Fruit fly (Drosophila melanogaster): ENCODE data around the gene CG9265.

The CG9265 gene

dm6 chr2L:21115687-21116086 lies 44.4 kb upstream of the CG9265 start:
- TF ChIP-seq CG2199 (GFP tag; IDR thresholded peaks at IDR 0.05) (peak; percentile 97), CG18764 (GFP tag; optimal IDR thresholded peaks at IDR 0.05) (no peak)

dm6 chr2L:21113546-21113945 lies 42.2 kb upstream of the CG9265 start:
- TF ChIP-seq sens (GFP tag) (peak; percentile 59), vfl (GFP tag; optimal IDR thresholded peaks at IDR 0.05) (no peak)

- no peak for TF ChIP-seq dm (GFP tag; optimal IDR thresholded peaks at IDR 0.05)
- no peak for TF ChIP-seq ind (GFP tag; optimal IDR thresholded peaks at IDR 0.05)
- TF ChIP-seq CG30403 (GFP tag; optimal IDR thresholded peaks at IDR 0.05) = no peak
- TF ChIP-seq sr (GFP tag; IDR thresholded peaks at IDR 0.05) = no peak
- TF ChIP-seq Adf1 (GFP tag; IDR thresholded peaks at IDR 0.05) = no peak
- TF ChIP-seq seq (GFP tag; IDR thresholded peaks at IDR 0.05) = no peak
- no peak for TF ChIP-seq Hey (tag; optimal IDR thresholded peaks at IDR 0.05)
- no peak for TF ChIP-seq kay (GFP tag; optimal IDR thresholded peaks at IDR 0.05)
- TF ChIP-seq MTF-1 (GFP tag; optimal IDR thresholded peaks at IDR 0.05; ENCODE audit: borderline replicate concordance) = no peak
- TF ChIP-seq twi (tag; optimal IDR thresholded peaks at IDR 0.05) = peak; percentile 26
- TF ChIP-seq CG15601 (tag; optimal IDR thresholded peaks at IDR 0.05) = no peak
- 0 out of 2 replicates have a peak, but pooled peaks have one; percentile 9 for TF ChIP-seq Xrp1 (GFP tag; IDR thresholded peaks at IDR 0.05)
- TF ChIP-seq CG1792 (GFP tag; optimal IDR thresholded peaks at IDR 0.05) = no peak
- peak; percentile 57; the same call in 1 of the 3 replicates for TF ChIP-seq CG2199 (GFP tag; IDR thresholded peaks at IDR 0.05)
- TF ChIP-seq CG15696 (tag; optimal IDR thresholded peaks at IDR 0.05) = peak; percentile 50
- TF ChIP-seq D19A (tag; optimal IDR thresholded peaks at IDR 0.05) = peak; percentile 65
- no peak for TF ChIP-seq gce (GFP tag; IDR thresholded peaks at IDR 0.05)
- no peak for TF ChIP-seq sob (GFP tag; IDR thresholded peaks at IDR 0.05)
Observed at dm6 chr2L:21111849-21112248, 40.5 kb upstream of the CG9265 start.

- TF ChIP-seq CG2202 (tag; optimal IDR thresholded peaks at IDR 0.05) = no peak
- peak; percentile 67 for TF ChIP-seq mirr (GFP tag; optimal IDR thresholded peaks at IDR 0.05)
- peak; percentile 63 for TF ChIP-seq lab (GFP tag; optimal IDR thresholded peaks at IDR 0.05)
- TF ChIP-seq exex (tag; optimal IDR thresholded peaks at IDR 0.05) = peak; percentile 57
- TF ChIP-seq repo (GFP tag; optimal IDR thresholded peaks at IDR 0.05) = no peak
- TF ChIP-seq MESR4 (GFP tag; optimal IDR thresholded peaks at IDR 0.05) = no peak
- TF ChIP-seq Abd-B (GFP tag; optimal IDR thresholded peaks at IDR 0.05) = no peak
- peak; percentile 47 for TF ChIP-seq sens (GFP tag)
- no peak for TF ChIP-seq CG8290 (GFP tag; optimal IDR thresholded peaks at IDR 0.05)
- TF ChIP-seq CG8290 (tag; optimal IDR thresholded peaks at IDR 0.05) = no peak
- no peak for TF ChIP-seq CG3847 (GFP tag; IDR thresholded peaks at IDR 0.05)
- peak; percentile 32 for TF ChIP-seq sd (tag; optimal IDR thresholded peaks at IDR 0.05)
- TF ChIP-seq CG14860 (GFP tag; IDR thresholded peaks at IDR 0.05; ENCODE audit: partially characterized antibody) = no peak
- no peak for TF ChIP-seq Taf1 (GFP tag; IDR thresholded peaks at IDR 0.05)
- TF ChIP-seq lov (optimal IDR thresholded peaks at IDR 0.05) = no peak
- no peak for TF ChIP-seq lov (GFP tag; IDR thresholded peaks at IDR 0.05)
- no peak for TF ChIP-seq Fer2 (tag; optimal IDR thresholded peaks at IDR 0.05)
- no peak for TF ChIP-seq Hr78 (GFP tag; optimal IDR thresholded peaks at IDR 0.05)
- TF ChIP-seq CG30403 (GFP tag; optimal IDR thresholded peaks at IDR 0.05) = no peak
- no peak for TF ChIP-seq CG6683 (GFP tag; optimal IDR thresholded peaks at IDR 0.05)
- no peak for TF ChIP-seq CG9215 (GFP tag; IDR thresholded peaks at IDR 0.05)
- TF ChIP-seq Pdp1 (GFP tag; optimal IDR thresholded peaks at IDR 0.05) = peak in 1 of 2 experiments; percentile 13
- TF ChIP-seq pb (GFP tag; optimal IDR thresholded peaks at IDR 0.05) = no peak
- no peak for TF ChIP-seq dpn (GFP tag; optimal IDR thresholded peaks at IDR 0.05)
- no peak for TF ChIP-seq H2.0 (GFP tag; IDR thresholded peaks at IDR 0.05)
Observed at dm6 chr2L:21109680-21110079, 38.4 kb upstream of the CG9265 start.

Data from whole organism, embryonic.